Worm (Caenorhabditis elegans) whole organism, dauer: ENCODE measurements around the gene unc-132.

ENCODE experiments used
- unc-62 ChIP-seq: sonication (generic microtip); optimal IDR thresholded peaks from 2 replicates; lab custom pipeline; 2017; ENCODE audit warnings: missing biosample characterization, missing genetic modification reagents, missing genetic modification characterization

The unc-132 gene

DNA sequence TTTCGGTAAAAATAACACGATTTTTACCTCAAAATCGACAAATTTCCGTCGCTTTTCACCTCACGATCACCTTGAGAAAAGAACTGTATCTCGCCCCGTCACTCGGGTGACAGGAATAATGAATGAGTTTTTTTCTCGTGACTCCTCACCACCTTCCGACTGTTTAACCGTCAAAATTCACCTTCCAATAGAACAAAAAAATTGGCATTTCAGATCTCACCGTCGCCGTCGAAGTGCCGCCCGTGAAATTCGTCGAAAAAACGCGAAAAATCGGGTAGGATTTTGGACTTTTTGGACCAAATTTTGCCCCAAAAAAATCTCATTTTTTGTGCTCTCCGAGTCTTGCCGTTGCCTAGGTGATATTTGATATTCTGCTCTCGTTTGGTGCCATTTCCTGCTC, at the start of gene unc-132:
unc-132 (plus strand) TSS at position 208 of the 400 bp plus-strand sequence.
- no peak for TF ChIP-seq unc-62 (GFP tag; lab: Kevin White, UChicago)

ce11 chrV:3639873-3640272, 47.0 kb upstream of the unc-132 start:
- TF ChIP-seq unc-62 (GFP tag; lab: Kevin White, UChicago) = no peak

DNA sequence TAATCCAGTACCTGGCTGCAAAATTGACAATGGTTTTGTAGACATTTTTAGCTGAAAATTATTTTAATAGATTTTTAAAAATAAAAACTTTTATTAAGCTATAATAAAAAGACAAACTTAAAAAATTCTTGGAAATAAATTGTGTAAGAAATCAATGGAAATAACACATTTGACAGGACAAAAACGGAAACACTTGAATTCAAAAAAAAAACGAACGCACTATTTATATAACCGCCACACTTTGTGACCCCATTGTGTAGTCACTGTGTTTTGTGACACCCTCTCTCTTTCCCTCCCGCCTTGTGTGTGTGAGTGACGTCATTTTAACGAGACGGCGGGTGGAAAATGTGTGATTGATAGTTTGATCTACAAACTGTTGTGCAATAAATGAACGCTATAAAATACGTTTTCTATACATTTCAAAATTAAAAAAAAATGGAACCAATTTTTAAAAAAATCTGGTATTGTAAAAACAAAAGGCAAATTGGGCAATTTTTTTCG, 42.7 kb upstream of the unc-132 start, which contains the start of gene F59B1.8:
F59B1.8 (minus strand) TSS at position 51 of the 501 bp plus-strand sequence.
- TF ChIP-seq unc-62 (GFP tag; lab: Kevin White, UChicago) = no peak

DNA sequence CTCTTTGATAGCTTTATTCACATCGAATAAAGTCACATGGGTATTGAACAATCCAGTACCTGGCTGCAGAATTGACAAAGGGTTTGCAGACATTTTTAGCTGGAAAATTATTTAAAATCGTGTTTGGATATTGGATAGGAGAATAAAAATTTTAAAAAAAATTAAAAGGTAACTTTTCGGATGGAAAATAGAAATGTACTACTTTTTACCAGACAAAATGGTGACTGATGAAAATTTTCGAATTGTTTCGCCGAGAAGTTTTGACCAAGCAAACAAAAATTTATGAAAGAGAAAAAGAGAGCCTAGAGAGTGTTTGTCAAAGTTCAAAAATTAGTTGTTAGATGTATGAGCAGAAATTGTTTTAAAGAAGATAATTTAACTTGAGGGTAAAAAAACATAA, 39.0 kb upstream of the unc-132 start, which contains the start of gene F59B1.10:
F59B1.10 (minus strand) TSS at position 101 of the 400 bp plus-strand sequence.
- TF ChIP-seq unc-62 (GFP tag; lab: Kevin White, UChicago) = no peak

DNA sequence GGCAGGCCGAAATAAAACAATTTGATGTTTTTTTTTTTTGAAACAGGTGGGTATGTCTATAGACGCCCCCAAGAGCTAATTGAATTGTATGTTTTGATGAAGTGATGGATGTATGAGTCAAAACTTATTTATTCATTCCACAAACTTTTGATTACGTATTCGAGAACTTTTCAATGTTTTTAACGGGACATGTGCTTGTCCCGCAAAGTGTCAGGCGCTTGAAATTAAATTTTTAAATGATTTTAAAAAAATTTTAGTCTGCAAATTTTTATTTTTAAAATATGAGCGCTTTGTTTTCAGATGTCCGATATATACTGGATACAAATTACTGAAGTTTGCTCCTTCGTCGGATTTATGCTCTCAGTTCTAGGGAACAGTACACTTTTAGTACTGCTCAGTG, 37.4 kb upstream of the unc-132 start, which contains the start of gene str-114:
str-114 (plus strand) TSS at position 301 of the 400 bp plus-strand sequence.
- TF ChIP-seq unc-62 (GFP tag; lab: Kevin White, UChicago) = no peak

ce11 chrV:3659472-3659871, 27.4 kb upstream of the unc-132 start, which contains the start of gene acr-23:
TSS of gene acr-23 (minus strand) at chrV:3659572.
- TF ChIP-seq unc-62 (GFP tag; lab: Kevin White, UChicago) = no peak

DNA sequence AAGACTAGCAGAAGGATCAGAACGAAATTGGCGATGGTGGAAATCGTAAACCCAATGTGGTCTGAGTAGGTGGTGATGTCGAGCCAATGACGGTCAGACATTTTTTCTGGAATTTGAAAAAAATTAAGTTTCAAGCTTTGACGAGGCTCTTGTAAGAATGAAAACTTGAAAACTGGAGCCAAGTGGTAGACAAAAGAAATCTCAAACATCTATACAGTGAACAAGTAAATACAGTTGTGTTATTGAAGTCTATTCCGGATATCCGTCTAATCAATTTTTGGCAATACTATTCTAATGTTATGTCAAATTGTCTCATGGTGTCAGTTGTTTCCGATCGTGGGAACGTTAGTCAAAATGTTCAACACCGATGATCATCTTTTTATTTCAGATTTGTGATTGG, 20.0 kb upstream of the unc-132 start, which contains the start of gene str-113:
str-113 (minus strand) TSS at position 101 of the 400 bp plus-strand sequence.
- no peak for TF ChIP-seq unc-62 (GFP tag; lab: Kevin White, UChicago)

- no peak for TF ChIP-seq unc-62 (GFP tag; lab: Kevin White, UChicago)
These were observed 18.4 kb upstream of the unc-132 start, which contains the start of gene Y39H10B.2 for ce11 chrV:3668464-3668863. TSS of gene Y39H10B.2 (plus strand) at chrV:3668764.

- TF ChIP-seq unc-62 (GFP tag; lab: Kevin White, UChicago) = no peak
These were observed 16.4 kb upstream of the unc-132 start, which contains the start of gene Y39H10B.3 for ce11 chrV:3670499-3670898. TSS of gene Y39H10B.3 (plus strand) at chrV:3670799.

- no peak for TF ChIP-seq unc-62 (GFP tag; lab: Kevin White, UChicago)
These were observed 13.8 kb upstream of the unc-132 start, which contains the start of gene pals-33 for ce11 chrV:3673080-3673479. TSS of gene pals-33 (plus strand) at chrV:3673380.

- TF ChIP-seq unc-62 (GFP tag; lab: Kevin White, UChicago) = no peak
These were observed 9.7 kb upstream of the unc-132 start for ce11 chrV:3677212-3677611.

DNA sequence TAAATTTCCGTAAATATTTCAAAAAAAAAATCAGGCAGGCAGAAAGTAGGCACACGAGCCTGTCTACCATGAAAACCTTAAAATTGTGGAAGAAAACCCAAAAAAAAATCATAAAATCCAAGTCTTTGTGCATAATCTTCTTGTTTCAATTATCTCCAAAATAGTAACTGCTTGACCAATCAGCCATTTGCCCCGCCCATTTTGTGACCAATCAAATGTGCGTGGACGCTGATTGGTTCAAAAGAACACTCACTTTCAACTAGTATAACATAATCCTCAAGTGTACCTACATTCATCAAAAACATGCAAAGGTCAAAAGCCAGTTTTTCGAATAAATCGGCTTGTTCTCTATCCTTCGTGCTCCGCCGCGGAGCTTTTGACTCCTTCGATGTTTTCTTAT, 8.4 kb upstream of the unc-132 start:
- no peak for TF ChIP-seq unc-62 (GFP tag; lab: Kevin White, UChicago)

- TF ChIP-seq unc-62 (GFP tag; lab: Kevin White, UChicago) = no peak
These were observed 4.4 kb upstream of the unc-132 start, which contains the start of gene W08A12.3 for ce11 chrV:3682553-3682952. TSS of gene W08A12.3 (plus strand) at chrV:3682853.

ce11 chrV:3685790-3686208, 1.1 kb upstream of the unc-132 start, which contains the start of gene W08A12.2:
TSS of gene W08A12.2 (minus strand) at chrV:3685892.
- no peak for TF ChIP-seq unc-62 (GFP tag; lab: Kevin White, UChicago)

- TF ChIP-seq unc-62 (GFP tag; lab: Kevin White, UChicago) = no peak
These were observed 614 bp upstream of the unc-132 start for ce11 chrV:3686292-3686691.

- no peak for TF ChIP-seq unc-62 (GFP tag; lab: Kevin White, UChicago)
These were observed 1.8 kb downstream of the unc-132 start for ce11 chrV:3688733-3689132.

- no peak for TF ChIP-seq unc-62 (GFP tag; lab: Kevin White, UChicago)
These were observed 5.7 kb downstream of the unc-132 start for ce11 chrV:3692613-3693012.
